Worm (Caenorhabditis elegans) whole organism, L4/young adult: ENCODE data around the gene cct-4.

Experiments used
- W03F9.2 ChIP-seq: fragments of 150-350 bp; optimal IDR thresholded peaks from 2 replicates; lab custom pipeline; 2014; ENCODE audit warnings: missing biosample characterization, missing genetic modification characterization
- him-1 ChIP-seq: sonication (generic microtip); optimal IDR thresholded peaks from 2 replicates; lab custom pipeline; 2016; ENCODE audit warnings: missing genotype, missing genetic modification reagents, missing genetic modification characterization, missing compliant biosample characterization

- no peak for TF ChIP-seq him-1 (tag; lab: Kevin White, UChicago)
- no peak for TF ChIP-seq W03F9.2
Observed at ce11 chrII:8333643-8334042, 50.2 kb downstream of the cct-4 start, which contains the start of gene C26D10.7.
